Worm (Caenorhabditis elegans): Measurements from ENCODE around the gene fut-8.
"Not testable (repeated sequence)": the region's sequence is repeated elsewhere in the genome, so short reads cannot be mapped to it uniquely, and the experiment has no call there.

The fut-8 gene

DNA sequence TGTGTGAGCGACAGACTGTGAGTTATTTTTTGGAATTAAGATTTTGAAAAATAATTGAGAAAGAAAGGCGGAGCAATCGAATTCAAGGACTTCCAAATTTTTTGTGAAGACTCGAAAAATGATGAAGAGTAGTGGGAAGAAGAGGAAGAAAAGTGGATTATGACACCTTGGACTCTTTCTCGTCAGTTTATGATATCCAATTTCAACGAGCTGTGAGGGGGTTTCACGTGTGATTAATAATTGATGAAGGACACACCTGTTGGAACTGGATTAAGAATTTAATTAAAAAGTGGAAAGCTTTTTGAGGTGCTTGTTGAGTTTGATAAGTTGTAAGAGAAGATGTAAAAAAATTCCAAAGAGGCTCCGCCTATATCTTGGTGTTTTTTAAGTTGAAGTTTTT is at the start of gene fut-8:
Gene fut-8, minus strand, starts transcription at position 101 of the 400 bp plus-strand sequence.
- TF ChIP-seq fkh-8 (tag; optimal IDR thresholded peaks at IDR 0.05) (no peak), dsc-1 (tag; optimal IDR thresholded peaks at IDR 0.05) (peak; percentile 43), mef-2 (tag; optimal IDR thresholded peaks at IDR 0.05) (no peak)

ce11 chrV:6038405-6039151 is 48.3 kb upstream of the fut-8 start, which contains the start of gene F29G9.1:
Gene F29G9.1, plus strand, starts transcription at chrV:6039101.
- not testable (repeated sequence) for TF ChIP-seq ceh-88 (GFP tag; IDR thresholded peaks at IDR 0.05); pax-3 (tag; optimal IDR thresholded peaks at IDR 0.05); zag-1 (tag; optimal IDR thresholded peaks at IDR 0.05)

DNA sequence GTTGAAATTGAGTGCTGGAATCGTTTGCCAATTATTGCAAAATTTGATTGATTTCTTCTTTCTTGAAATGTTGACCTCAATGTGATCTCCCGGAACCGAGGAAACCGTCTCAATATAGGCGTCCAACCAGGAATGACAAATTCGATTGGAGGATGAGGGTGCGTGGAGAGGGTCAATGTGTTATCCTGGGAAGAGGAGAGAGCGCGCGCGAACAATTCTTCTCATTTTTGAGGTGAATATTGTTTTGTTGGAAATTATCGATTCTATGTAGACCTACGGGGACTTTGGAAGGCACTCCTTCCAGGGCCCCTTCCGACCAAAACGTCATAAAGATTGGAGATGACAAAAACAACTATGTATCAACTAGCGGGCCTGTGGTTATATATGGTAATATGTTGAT is 46.3 kb upstream of the fut-8 start:
- TF ChIP-seq egl-27 (tag; optimal IDR thresholded peaks at IDR 0.05) = no peak
- no peak for TF ChIP-seq zag-1 (tag; optimal IDR thresholded peaks at IDR 0.05)
- TF ChIP-seq pqm-1 (tag; optimal IDR thresholded peaks at IDR 0.05) = no peak
- no peak for TF ChIP-seq unc-30 (tag; optimal IDR thresholded peaks at IDR 0.05)
- TF ChIP-seq fkh-8 (tag; optimal IDR thresholded peaks at IDR 0.05) = no peak
- no peak for TF ChIP-seq swsn-7 (tag; optimal IDR thresholded peaks at IDR 0.05)
- no peak for TF ChIP-seq alr-1 (tag; optimal IDR thresholded peaks at IDR 0.05; ENCODE audit: borderline replicate concordance)
- TF ChIP-seq ama-1 (optimal IDR thresholded peaks at IDR 0.05) = no peak
- no peak for TF ChIP-seq pax-3 (tag; optimal IDR thresholded peaks at IDR 0.05)
- TF ChIP-seq nhr-11 (tag; optimal IDR thresholded peaks at IDR 0.05) = no peak
- no peak for TF ChIP-seq unc-86 (tag; optimal IDR thresholded peaks at IDR 0.05)
- TF ChIP-seq rnt-1 (tag; optimal IDR thresholded peaks at IDR 0.05) = no peak
- no peak for TF ChIP-seq lin-39 (tag; optimal IDR thresholded peaks at IDR 0.05)
- TF ChIP-seq sox-4 (tag; optimal IDR thresholded peaks at IDR 0.05) = no peak

DNA sequence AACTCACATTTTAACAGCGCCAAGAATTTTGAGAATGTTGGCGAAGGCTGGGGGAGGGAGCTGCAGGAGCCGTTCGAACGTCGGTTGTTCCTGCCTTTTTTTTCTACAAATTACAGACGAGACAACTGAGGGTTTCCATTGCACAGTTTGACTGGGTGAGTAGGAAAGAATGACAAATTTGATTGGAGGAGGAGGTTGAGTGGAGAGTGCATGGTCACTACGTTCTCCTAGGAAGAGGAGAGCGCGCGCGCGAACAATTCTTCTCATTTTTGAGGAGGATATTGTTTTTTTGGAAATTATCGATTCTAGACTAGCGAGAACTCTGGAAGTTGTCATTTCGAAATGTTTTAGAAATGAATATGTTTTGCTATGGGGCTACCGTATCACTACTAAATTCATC is 44.4 kb upstream of the fut-8 start, which contains the start of gene dhs-17:
Gene dhs-17, minus strand, starts transcription at position 101 of the 400 bp plus-strand sequence.
- TF ChIP-seq lin-13 (GFP tag; optimal IDR thresholded peaks at IDR 0.05) (no peak), efl-1 (optimal IDR thresholded peaks at IDR 0.05) (no peak), efl-1 (GFP tag; optimal IDR thresholded peaks at IDR 0.05 in 1 of 2) (no peak), pag-3 (tag; optimal IDR thresholded peaks at IDR 0.05; ENCODE audit: borderline replicate concordance, insufficient read depth) (no peak), snpc-4 (tag; optimal IDR thresholded peaks at IDR 0.05) (no peak), tlp-1 (tag; optimal IDR thresholded peaks at IDR 0.05) (no peak), mef-2 (tag; optimal IDR thresholded peaks at IDR 0.05) (no peak), aha-1 (tag; optimal IDR thresholded peaks at IDR 0.05) (no peak)

DNA sequence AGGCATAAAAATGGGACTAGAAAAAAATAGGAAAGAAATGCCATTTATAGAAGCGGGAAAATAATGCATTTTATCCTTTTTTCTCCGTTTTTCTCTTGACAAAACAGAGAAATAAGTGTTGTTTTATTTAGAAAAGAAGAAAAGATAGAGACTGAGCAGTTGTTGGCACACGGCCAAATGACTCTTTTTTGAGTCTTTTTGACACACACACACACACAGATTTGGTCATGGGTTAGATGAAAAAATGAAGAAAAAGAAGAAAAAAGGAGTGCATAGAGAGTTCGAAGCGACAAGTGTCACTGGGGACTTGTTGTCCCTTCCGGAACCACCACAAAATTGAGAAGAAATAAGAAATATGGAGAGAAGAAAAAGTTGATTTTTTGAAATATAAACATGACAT is 43.2 kb upstream of the fut-8 start:
- no peak for TF ChIP-seq jun-1 (tag; optimal IDR thresholded peaks at IDR 0.05)
- no peak for TF ChIP-seq ceh-88 (GFP tag; IDR thresholded peaks at IDR 0.05)
- no peak for TF ChIP-seq grh-1 (GFP tag; IDR thresholded peaks at IDR 0.05)
- no peak for TF ChIP-seq nhr-85 (tag)
- no peak for TF ChIP-seq mef-2 (tag; optimal IDR thresholded peaks at IDR 0.05)
- TF ChIP-seq C16A3.4 (tag; optimal IDR thresholded peaks at IDR 0.05) = no peak
- no peak for TF ChIP-seq nhr-12 (tag; optimal IDR thresholded peaks at IDR 0.05)
- TF ChIP-seq ceh-8 (GFP tag; optimal IDR thresholded peaks at IDR 0.05) = no peak
- peak in 1 of 2 experiments; percentile 47 for TF ChIP-seq lsy-2 (tag; optimal IDR thresholded peaks at IDR 0.05)
- no peak for TF ChIP-seq zip-4 (GFP tag; optimal IDR thresholded peaks at IDR 0.05)
- TF ChIP-seq snu-23 (GFP tag; optimal IDR thresholded peaks at IDR 0.05) = peak; percentile 4
- TF ChIP-seq xbp-1 (tag; optimal IDR thresholded peaks at IDR 0.05) = peak; percentile 12
- TF ChIP-seq mdl-1 (tag; optimal IDR thresholded peaks at IDR 0.05) = no peak
- no peak for TF ChIP-seq mab-9 (GFP tag; IDR thresholded peaks at IDR 0.05)
- TF ChIP-seq lin-14 (GFP tag; optimal IDR thresholded peaks at IDR 0.05) = peak; percentile 91
- TF ChIP-seq sup-37 (GFP tag; optimal IDR thresholded peaks at IDR 0.05) = no peak
- no peak for TF ChIP-seq elt-3 (tag; optimal IDR thresholded peaks at IDR 0.05)
- TF ChIP-seq mep-1 (tag; optimal IDR thresholded peaks at IDR 0.05) = no peak
- no peak for TF ChIP-seq lir-3 (tag; optimal IDR thresholded peaks at IDR 0.05; ENCODE audit: poor library complexity)
- TF ChIP-seq F16B12.6 (tag; optimal IDR thresholded peaks at IDR 0.05) = no peak
- no peak for TF ChIP-seq ceh-90 (tag; optimal IDR thresholded peaks at IDR 0.05)
- no peak for TF ChIP-seq nhr-84 (tag; optimal IDR thresholded peaks at IDR 0.05)
- TF ChIP-seq unc-98 (GFP tag; IDR thresholded peaks at IDR 0.05) = no peak
- TF ChIP-seq tbx-2 (tag; optimal IDR thresholded peaks at IDR 0.05) = peak; percentile 11
- TF ChIP-seq zag-1 (tag; optimal IDR thresholded peaks at IDR 0.05) = no peak

Data from whole organism, L1 larva.